Worm (Caenorhabditis elegans): Measurements from ENCODE around the gene fbxa-156.

ce11 chrV:17938978-17939377 lies 42.4 kb upstream of the fbxa-156 start:
- no peak for TF ChIP-seq tag-97 (GFP tag; IDR thresholded peaks at IDR 0.05)
- no peak for TF ChIP-seq unc-39 (tag; optimal IDR thresholded peaks at IDR 0.05)
- no peak for TF ChIP-seq ceh-32 (tag; optimal IDR thresholded peaks at IDR 0.05; ENCODE audit: poor library complexity)
- no peak for TF ChIP-seq attf-4 (tag; optimal IDR thresholded peaks at IDR 0.05)
- no peak for TF ChIP-seq nhr-76 (tag; optimal IDR thresholded peaks at IDR 0.05)
- no peak for TF ChIP-seq lir-3 (tag; optimal IDR thresholded peaks at IDR 0.05)
- no peak for TF ChIP-seq hlh-11 (tag; optimal IDR thresholded peaks at IDR 0.05)
- no peak for TF ChIP-seq fos-1 (tag; optimal IDR thresholded peaks at IDR 0.05)
- no peak for TF ChIP-seq pqm-1 (tag; optimal IDR thresholded peaks at IDR 0.05)
- TF ChIP-seq pha-4 (GFP tag; IDR thresholded peaks at IDR 0.05): no peak
- TF ChIP-seq pha-4 (tag; optimal IDR thresholded peaks at IDR 0.05): no peak
- no peak for TF ChIP-seq ceh-82 (tag; optimal IDR thresholded peaks at IDR 0.05)
- no peak for TF ChIP-seq snpc-4 (tag; optimal IDR thresholded peaks at IDR 0.05)
- no peak for TF ChIP-seq lsy-2 (tag; optimal IDR thresholded peaks at IDR 0.05)

Measured in whole organism, L4 larva.